Fruit fly (Drosophila melanogaster): ENCODE data around the gene Tim9a.

The Tim9a gene

DNA sequence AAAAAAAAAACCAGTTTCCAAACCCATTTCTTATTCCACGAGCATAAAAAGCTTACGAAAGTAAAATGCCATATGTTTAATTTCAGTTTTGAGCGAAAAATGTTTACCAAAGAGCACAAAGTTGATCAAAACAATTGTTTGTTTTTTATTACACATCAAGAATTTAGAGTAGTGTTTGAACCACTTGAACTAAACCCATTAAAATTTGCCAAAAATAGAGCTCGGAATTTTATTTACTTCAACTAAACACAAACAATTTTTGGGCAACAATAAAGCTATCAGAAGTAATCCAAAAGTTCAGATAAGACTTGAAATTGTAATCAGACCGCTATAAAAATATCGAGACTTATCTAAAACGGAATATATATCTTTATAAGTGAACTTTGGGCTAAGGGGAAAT, 10.0 kb upstream of the Tim9a start:
- no peak for TF ChIP-seq Hr39 (GFP tag; optimal IDR thresholded peaks at IDR 0.05)
- no peak for TF ChIP-seq CG10631 (GFP tag; optimal IDR thresholded peaks at IDR 0.05)
- TF ChIP-seq ss (GFP tag; optimal IDR thresholded peaks at IDR 0.05), result no peak
- TF ChIP-seq CG8319 (GFP tag; optimal IDR thresholded peaks at IDR 0.05), result no peak
- no peak for TF ChIP-seq CG8632 (GFP tag; optimal IDR thresholded peaks at IDR 0.05)
- no peak for TF ChIP-seq CG9139 (GFP tag; optimal IDR thresholded peaks at IDR 0.05)
- TF ChIP-seq fkh (GFP tag; optimal IDR thresholded peaks at IDR 0.05), result no peak
- TF ChIP-seq fd59A (GFP tag; optimal IDR thresholded peaks at IDR 0.05), result no peak
- no peak for TF ChIP-seq fd85E (GFP tag; optimal IDR thresholded peaks at IDR 0.05)
- no peak for TF ChIP-seq CG15336 (GFP tag; IDR thresholded peaks at IDR 0.05)
- TF ChIP-seq esn (GFP tag; optimal IDR thresholded peaks at IDR 0.05), result no peak

DNA sequence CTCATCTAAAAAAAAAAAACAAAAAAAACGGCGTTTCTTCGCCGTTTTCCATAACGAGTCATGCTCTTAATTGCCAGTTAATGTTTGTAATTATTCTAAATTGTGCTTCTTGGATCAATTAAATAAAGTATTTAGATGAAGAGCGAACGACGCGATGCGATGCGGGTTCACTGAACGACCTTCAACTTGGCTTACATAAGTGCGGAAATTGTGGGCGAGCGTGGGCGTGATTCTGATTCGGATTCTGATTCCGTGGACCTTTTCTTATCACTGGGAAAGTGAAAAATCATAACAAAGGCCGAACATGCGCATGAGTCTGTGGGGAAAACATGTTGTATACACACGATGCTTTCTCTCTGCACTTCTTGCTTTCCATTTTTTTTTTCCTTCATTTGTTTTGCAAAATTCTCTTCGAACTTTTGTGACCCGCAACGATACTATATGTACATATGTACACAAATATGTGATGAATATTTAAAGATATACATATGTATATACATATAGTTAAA, 9.5 kb upstream of the Tim9a start:
- peak; percentile 4 for TF ChIP-seq Eip78C (GFP tag)
- no peak for TF ChIP-seq Met (GFP tag; optimal IDR thresholded peaks at IDR 0.05)
- TF ChIP-seq svp (GFP tag), result peak; percentile 66
- TF ChIP-seq vri (GFP tag; optimal IDR thresholded peaks at IDR 0.05), result peak; percentile 15

dm6 chrX:13376520-13376919, 8.5 kb upstream of the Tim9a start:
- peak; percentile 52 for TF ChIP-seq CG8632 (GFP tag; optimal IDR thresholded peaks at IDR 0.05)
- TF ChIP-seq lz (GFP tag; optimal IDR thresholded peaks at IDR 0.05), result peak; percentile 13
- TF ChIP-seq CG6808 (GFP tag; optimal IDR thresholded peaks at IDR 0.05), result peak; percentile 5
- peak; percentile 88 for TF ChIP-seq Eip78C (GFP tag)
- peak; percentile 56 for TF ChIP-seq CG10631 (GFP tag; optimal IDR thresholded peaks at IDR 0.05)
- TF ChIP-seq CG15336 (GFP tag; IDR thresholded peaks at IDR 0.05), result peak; percentile 52
- TF ChIP-seq CG31627 (GFP tag; optimal IDR thresholded peaks at IDR 0.05), result peak; percentile 35
- peak; percentile 15 for TF ChIP-seq CG11762 (GFP tag; optimal IDR thresholded peaks at IDR 0.05; ENCODE audit: insufficient read depth)
- TF ChIP-seq CG3919 (GFP tag; optimal IDR thresholded peaks at IDR 0.05), result peak; percentile 53
- TF ChIP-seq CG3032 (tag; optimal IDR thresholded peaks at IDR 0.05), result peak; percentile 46
- peak; percentile 22 for TF ChIP-seq svp (GFP tag)
- TF ChIP-seq CG6854 (GFP tag; optimal IDR thresholded peaks at IDR 0.05), result no peak
- no peak for TF ChIP-seq dsx (GFP tag; optimal IDR thresholded peaks at IDR 0.05; ENCODE audit: poor library complexity, severe bottlenecking)
- peak; percentile 21 for TF ChIP-seq CG16779 (tag; optimal IDR thresholded peaks at IDR 0.05)
- peak; percentile 37 for TF ChIP-seq Smox (GFP tag; optimal IDR thresholded peaks at IDR 0.05)
- TF ChIP-seq OdsH (GFP tag; optimal IDR thresholded peaks at IDR 0.05), result peak; percentile 52
- peak; percentile 47 for TF ChIP-seq Ets96B (tag; optimal IDR thresholded peaks at IDR 0.05)
- TF ChIP-seq spab (GFP tag; optimal IDR thresholded peaks at IDR 0.05), result peak; percentile 32
- peak in 1 of 2 experiments; percentile 25 for TF ChIP-seq ss (GFP tag; optimal IDR thresholded peaks at IDR 0.05)
- no peak for TF ChIP-seq Ets21C (GFP tag; optimal IDR thresholded peaks at IDR 0.05)
- peak; percentile 61 for TF ChIP-seq CG32006 (GFP tag; optimal IDR thresholded peaks at IDR 0.05)
- TF ChIP-seq Eip75B (GFP tag; optimal IDR thresholded peaks at IDR 0.05), result peak; percentile 51
- no peak for TF ChIP-seq CG11902 (GFP tag; optimal IDR thresholded peaks at IDR 0.05)
- TF ChIP-seq CG6792 (GFP tag; optimal IDR thresholded peaks at IDR 0.05), result peak; percentile 36
- peak; percentile 51 for TF ChIP-seq Lpt (GFP tag; optimal IDR thresholded peaks at IDR 0.05)
- peak; percentile 39 for TF ChIP-seq Hr39 (GFP tag; optimal IDR thresholded peaks at IDR 0.05)
- peak; percentile 22 for TF ChIP-seq CG34406 (GFP tag; optimal IDR thresholded peaks at IDR 0.05)
- TF ChIP-seq dac (GFP tag; optimal IDR thresholded peaks at IDR 0.05), result peak; percentile 14
- TF ChIP-seq acj6 (GFP tag; optimal IDR thresholded peaks at IDR 0.05), result peak; percentile 67
- TF ChIP-seq topi (GFP tag; optimal IDR thresholded peaks at IDR 0.05), result peak; percentile 31
- TF ChIP-seq CG10669 (GFP tag; optimal IDR thresholded peaks at IDR 0.05), result peak; percentile 61
- TF ChIP-seq cyc (GFP tag; optimal IDR thresholded peaks at IDR 0.05), result peak; percentile 12
- no peak for TF ChIP-seq Hr38 (GFP tag; optimal IDR thresholded peaks at IDR 0.05)
- peak; percentile 28 for TF ChIP-seq CG4318 (GFP tag; optimal IDR thresholded peaks at IDR 0.05)
- TF ChIP-seq fd85E (GFP tag; optimal IDR thresholded peaks at IDR 0.05), result no peak
- peak; percentile 55 for TF ChIP-seq Hr4 (GFP tag; optimal IDR thresholded peaks at IDR 0.05)
- peak; percentile 47; the same call in 1 of the 3 replicates for TF ChIP-seq eg (GFP tag; IDR thresholded peaks at IDR 0.05)
- TF ChIP-seq Eip93F (GFP tag; optimal IDR thresholded peaks at IDR 0.05), result no peak
- TF ChIP-seq fkh (GFP tag; optimal IDR thresholded peaks at IDR 0.05), result no peak
- TF ChIP-seq salr (GFP tag; optimal IDR thresholded peaks at IDR 0.05), result peak in 1 of 2 experiments; percentile 15
- peak; percentile 16 for TF ChIP-seq Sox15 (GFP tag; optimal IDR thresholded peaks at IDR 0.05)
